Worm (Caenorhabditis elegans) whole organism, L4 larva: ENCODE measurements around the gene F42G4.5.
A peak's percentile ranks its signal among the peaks of the same experiment; 100 is the strongest.

Source experiments
- F10B5.3 ChIP-seq: sonication (generic microtip); optimal IDR thresholded peaks from 2 replicates; lab custom pipeline; 2016; ENCODE audit warnings: mild to moderate bottlenecking, missing genetic modification characterization, missing compliant biosample characterization
- F26F4.8 ChIP-seq: fragments of 200-800 bp; sonication (Bioruptor generic); conservative IDR thresholded peaks from 2 replicates; pipeline ENCODE4 v1.3.6; 2022; ENCODE audit warnings: missing genetic modification characterization, missing compliant biosample characterization
- R02D3.7 ChIP-seq: fragments of 150-350 bp; sonication (generic microtip); optimal IDR thresholded peaks from 3 replicates; lab custom pipeline; 2014; ENCODE audit warnings: missing biosample characterization, missing genetic modification characterization
- T20F7.1 ChIP-seq: fragments of 200-800 bp; sonication (Bioruptor generic); optimal IDR thresholded peaks from 2 replicates; lab custom pipeline; 2018; ENCODE audit warnings: mild to moderate bottlenecking, missing genetic modification characterization, missing compliant biosample characterization
- Y105C5A.15 ChIP-seq: fragments of 200-800 bp; sonication (Bioruptor generic); IDR thresholded peaks from 2 replicates; pipeline ENCODE4 v1.3.6; 2022; ENCODE audit warnings: missing genetic modification characterization, missing compliant biosample characterization
- Y48G9A.11 ChIP-seq: fragments of 200-800 bp; sonication (Bioruptor generic); IDR thresholded peaks from 2 replicates; pipeline ENCODE4 v1.3.6; 2022; ENCODE audit warnings: missing genetic modification reagents, missing genetic modification characterization, missing compliant biosample characterization
- Y5F2A.4 ChIP-seq: fragments of 200-800 bp; sonication (Bioruptor generic); optimal IDR thresholded peaks from 2 replicates; lab custom pipeline; 2018; ENCODE audit warnings: mild to moderate bottlenecking, missing genetic modification characterization, missing compliant biosample characterization
- Y75B8A.6 ChIP-seq: fragments of 200-800 bp; sonication (Bioruptor generic); IDR thresholded peaks from 2 replicates; pipeline ENCODE4 v1.3.6; 2022; ENCODE audit warnings: missing genetic modification reagents, missing genetic modification characterization, missing compliant biosample characterization
- ZK337.2 ChIP-seq: fragments of 200-800 bp; sonication (Bioruptor generic); IDR thresholded peaks from 2 replicates; pipeline ENCODE4 v1.3.6; 2022; ENCODE audit warnings: missing genetic modification reagents, missing genetic modification characterization, missing compliant biosample characterization
- aly-2 ChIP-seq: sonication (generic microtip); optimal IDR thresholded peaks from 2 replicates; lab custom pipeline; 2018; ENCODE audit warnings: missing biosample characterization, missing genetic modification characterization
- attf-4 ChIP-seq: sonication (generic microtip); optimal IDR thresholded peaks from 3 replicates; lab custom pipeline; 2017; ENCODE audit warnings: missing biosample characterization, missing genetic modification characterization
- ceh-28 ChIP-seq: fragments of 150-350 bp; optimal IDR thresholded peaks from 2 replicates; lab custom pipeline; 2014; ENCODE audit warnings: missing biosample characterization, missing genetic modification reagents, missing genetic modification characterization
- ceh-44 ChIP-seq: fragments of 200-800 bp; sonication (Bioruptor generic); IDR thresholded peaks from 2 replicates; pipeline ENCODE4 v1.3.6; 2022; ENCODE audit warnings: missing genetic modification reagents, missing genetic modification characterization, missing compliant biosample characterization
- ceh-62 ChIP-seq: sonication (generic microtip); optimal IDR thresholded peaks from 2 replicates; lab custom pipeline; 2017; ENCODE audit warnings: missing biosample characterization, missing genetic modification characterization
- ceh-82 ChIP-seq: sonication (generic microtip); optimal IDR thresholded peaks from 2 replicates; lab custom pipeline; 2017; ENCODE audit warnings: missing biosample characterization, missing genetic modification characterization
- ces-1 ChIP-seq: fragments of 150-350 bp; sonication (generic microtip); optimal IDR thresholded peaks from 4 replicates; lab custom pipeline; 2014; ENCODE audit warnings: missing biosample characterization, missing genetic modification reagents, missing genetic modification characterization
- daf-16 ChIP-seq, 3 experiments: sonication (generic microtip); optimal IDR thresholded peaks; 2 replicates each; lab custom pipeline; 2016 to 2017; ENCODE audit warnings: missing genetic modification characterization in 3 of 3, missing genetic modification reagents in 3 of 3, mild to moderate bottlenecking in 2 of 3, missing compliant biosample characterization in 2 of 3, missing biosample characterization in 1 of 3, moderate library complexity in 1 of 3
- daf-19 ChIP-seq: fragments of 200-800 bp; sonication (Bioruptor generic); conservative IDR thresholded peaks from 2 replicates; pipeline ENCODE4 v1.3.6; 2022; ENCODE audit warnings: missing genetic modification characterization, missing compliant biosample characterization
- dmd-6 ChIP-seq: fragments of 200-800 bp; sonication (Bioruptor generic); IDR thresholded peaks from 2 replicates; pipeline ENCODE4 v1.3.6; 2022; ENCODE audit warnings: missing genetic modification reagents, missing genetic modification characterization, missing compliant biosample characterization
- egl-27 ChIP-seq: sonication (generic microtip); optimal IDR thresholded peaks from 3 replicates; lab custom pipeline; 2017; ENCODE audit warnings: missing biosample characterization, missing genetic modification reagents, missing genetic modification characterization
- fkh-10 ChIP-seq: fragments of 150-350 bp; optimal IDR thresholded peaks from 2 replicates; lab custom pipeline; 2014; ENCODE audit warnings: missing biosample characterization, missing genetic modification reagents, missing genetic modification characterization
- gei-8 ChIP-seq: fragments of 200-800 bp; sonication (Bioruptor generic); optimal IDR thresholded peaks from 2 replicates; lab custom pipeline; 2018; ENCODE audit warnings: mild to moderate bottlenecking, missing genetic modification characterization, missing compliant biosample characterization
- hif-1 ChIP-seq, 2 experiments: sonication (generic microtip); optimal IDR thresholded peaks; 2 replicates each; lab custom pipeline; 2016 to 2017; ENCODE audit warnings: missing compliant biosample characterization in 2 of 2, missing genetic modification characterization in 2 of 2, missing genetic modification reagents in 2 of 2, missing genotype in 2 of 2, mild to moderate bottlenecking in 1 of 2
- hlh-30 ChIP-seq: sonication (generic microtip); optimal IDR thresholded peaks from 2 replicates; lab custom pipeline; 2017; ENCODE audit warnings: antibody characterized with exemption, mild to moderate bottlenecking, missing genetic modification characterization, missing compliant biosample characterization; ENCODE audit not compliant: insufficient read depth
- jun-1 ChIP-seq: fragments of 150-350 bp; optimal IDR thresholded peaks from 2 replicates; lab custom pipeline; 2014; ENCODE audit warnings: missing biosample characterization, missing genetic modification reagents, missing genetic modification characterization
- lin-13 ChIP-seq: fragments of 150-350 bp; optimal IDR thresholded peaks from 2 replicates; lab custom pipeline; 2014; ENCODE audit warnings: missing biosample characterization, missing genetic modification reagents, missing genetic modification characterization
- lin-15B ChIP-seq: fragments of 150-350 bp; sonication (generic microtip); optimal IDR thresholded peaks from 3 replicates; lab custom pipeline; 2014; ENCODE audit warnings: missing biosample characterization, missing genetic modification characterization
- lin-29 ChIP-seq: fragments of 200-800 bp; sonication (Bioruptor generic); IDR thresholded peaks from 2 replicates; pipeline ENCODE4 v1.3.6; 2022; ENCODE audit warnings: missing genetic modification reagents, missing genetic modification characterization, missing compliant biosample characterization
- lin-38 ChIP-seq: fragments of 200-800 bp; sonication (Bioruptor generic); IDR thresholded peaks from 2 replicates; pipeline ENCODE4 v1.3.6; 2022; ENCODE audit warnings: missing genetic modification reagents, missing genetic modification characterization, missing compliant biosample characterization
- lin-39 ChIP-seq: fragments of 150-350 bp; optimal IDR thresholded peaks from 2 replicates; lab custom pipeline; 2014; ENCODE audit warnings: missing biosample characterization, missing genetic modification reagents, missing genetic modification characterization
- lir-3 ChIP-seq: sonication (generic microtip); optimal IDR thresholded peaks from 2 replicates; lab custom pipeline; 2016; ENCODE audit warnings: mild to moderate bottlenecking, missing genetic modification characterization, missing compliant biosample characterization
- mdl-1 ChIP-seq, 2 experiments: fragments of 150-350 bp in 1 of 2; sonication (generic microtip) in 1 of 2; optimal IDR thresholded peaks; 2 replicates each; lab custom pipeline; 2014 to 2017; ENCODE audit warnings: missing biosample characterization in 2 of 2, missing genetic modification characterization in 2 of 2
- mes-2 ChIP-seq: sonication (generic microtip); optimal IDR thresholded peaks from 2 replicates; lab custom pipeline; 2016; ENCODE audit warnings: missing genotype, mild to moderate bottlenecking, missing genetic modification characterization, missing compliant biosample characterization; ENCODE audit not compliant: poor library complexity, severe bottlenecking
- nhr-10 ChIP-seq: fragments of 150-350 bp; optimal IDR thresholded peaks from 2 replicates; lab custom pipeline; 2014; ENCODE audit warnings: missing biosample characterization, missing genetic modification characterization
- nhr-102 ChIP-seq: sonication (generic microtip); optimal IDR thresholded peaks from 2 replicates; lab custom pipeline; 2016; ENCODE audit warnings: mild to moderate bottlenecking, missing genetic modification characterization, moderate library complexity, missing compliant biosample characterization
- nhr-11 ChIP-seq: fragments of 150-350 bp; optimal IDR thresholded peaks from 2 replicates; lab custom pipeline; 2014; ENCODE audit warnings: missing biosample characterization, missing genetic modification characterization
- nhr-41 ChIP-seq: fragments of 200-800 bp; sonication (Bioruptor generic); IDR thresholded peaks from 2 replicates; pipeline ENCODE4 v1.3.6; 2022; ENCODE audit warnings: missing genetic modification reagents, missing genetic modification characterization, missing compliant biosample characterization
- nhr-48 ChIP-seq: sonication (generic microtip); optimal IDR thresholded peaks from 2 replicates; lab custom pipeline; 2016; ENCODE audit warnings: mild to moderate bottlenecking, missing genetic modification characterization, missing compliant biosample characterization
- pha-4 ChIP-seq, 2 experiments: fragments of 150-350 bp in 1 of 2; fragments of 200-800 bp in 1 of 2; sonication (Bioruptor generic) in 1 of 2; IDR thresholded peaks in 1 of 2; optimal IDR thresholded peaks in 1 of 2; 2 replicates each; pipeline versions ENCODE4 v1.3.6 to Lab custom; 2014 to 2022; ENCODE audit warnings: missing genetic modification characterization in 2 of 2, missing genetic modification reagents in 2 of 2, missing biosample characterization in 1 of 2, missing compliant biosample characterization in 1 of 2
- php-3 ChIP-seq: fragments of 200-800 bp; sonication (Bioruptor generic); IDR thresholded peaks from 2 replicates; pipeline ENCODE4 v1.3.6; 2022; ENCODE audit warnings: missing genetic modification reagents, missing genetic modification characterization, missing compliant biosample characterization
- rbr-2 ChIP-seq: sonication (generic microtip); optimal IDR thresholded peaks from 2 replicates; lab custom pipeline; 2016; ENCODE audit warnings: missing genotype, missing genetic modification characterization, missing compliant biosample characterization
- skn-1 ChIP-seq: fragments of 150-350 bp; optimal IDR thresholded peaks from 2 replicates; lab custom pipeline; 2014; ENCODE audit warnings: missing biosample characterization, missing genetic modification characterization
- spr-3 ChIP-seq: fragments of 200-800 bp; sonication (Bioruptor generic); optimal IDR thresholded peaks from 2 replicates; lab custom pipeline; 2018; ENCODE audit warnings: mild to moderate bottlenecking, missing genetic modification characterization, missing compliant biosample characterization
- tag-97 ChIP-seq: fragments of 200-800 bp; sonication (Bioruptor generic); IDR thresholded peaks from 2 replicates; pipeline ENCODE4 v1.3.6; 2022; ENCODE audit warnings: missing genetic modification characterization, missing compliant biosample characterization
- tra-1 ChIP-seq: fragments of 200-800 bp; sonication (Bioruptor generic); IDR thresholded peaks from 2 replicates; pipeline ENCODE4 v1.3.6; 2022; ENCODE audit warnings: missing genetic modification reagents, missing genetic modification characterization, missing compliant biosample characterization
- unc-62 ChIP-seq, 3 experiments: fragments of 150-350 bp in 1 of 3; sonication (generic microtip); optimal IDR thresholded peaks in 2 of 3; peaks in 1 of 3; 1 replicate in 1 of 3; 2 replicates in 2 of 3; lab custom pipeline; 2014 to 2017; ENCODE audit warnings: missing biosample characterization in 3 of 3, missing genetic modification characterization in 3 of 3, missing genetic modification reagents in 3 of 3, missing genotype in 1 of 3
- zag-1 ChIP-seq: fragments of 150-350 bp; optimal IDR thresholded peaks from 2 replicates; lab custom pipeline; 2014; ENCODE audit warnings: missing biosample characterization, missing genetic modification characterization
- zfp-3 ChIP-seq: fragments of 200-800 bp; sonication (Bioruptor generic); conservative IDR thresholded peaks from 2 replicates; pipeline ENCODE4 v1.3.6; 2022; ENCODE audit warnings: missing genetic modification reagents, missing genetic modification characterization, missing compliant biosample characterization
- zip-2 ChIP-seq: fragments of 150-350 bp; optimal IDR thresholded peaks from 2 replicates; lab custom pipeline; 2014; ENCODE audit warnings: missing biosample characterization, missing genetic modification characterization
- ztf-7 ChIP-seq: fragments of 150-350 bp; optimal IDR thresholded peaks from 2 replicates; lab custom pipeline; 2014; ENCODE audit warnings: missing biosample characterization, missing genetic modification characterization

Gene F42G4.5

DNA sequence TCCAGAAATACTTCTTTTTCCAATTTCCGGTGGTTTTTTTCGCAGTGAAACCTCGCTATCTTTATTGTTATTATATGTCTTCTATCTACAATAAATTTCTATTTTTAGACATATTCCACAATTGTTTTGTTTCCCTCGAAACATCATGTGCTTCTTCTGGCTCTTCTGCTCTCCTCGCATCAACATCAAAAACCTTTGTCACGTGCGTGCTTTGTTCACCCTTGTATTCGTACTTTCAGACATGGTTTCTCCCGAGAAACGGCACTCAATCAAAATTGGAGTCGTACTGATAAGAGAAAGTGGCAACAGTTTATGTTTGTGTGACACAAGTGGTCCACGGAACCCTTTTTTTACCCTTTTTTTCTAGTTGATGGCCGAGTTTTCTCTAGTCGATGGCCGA, 4.5 kb downstream of the F42G4.5 start (continued):
- no peak for TF ChIP-seq lin-15B (tag; lab: Kevin White, UChicago)
- TF ChIP-seq gei-8, result no peak
- TF ChIP-seq ztf-7 (tag; lab: Kevin White, UChicago), result no peak
- no peak for TF ChIP-seq ces-1
- no peak for TF ChIP-seq fkh-10 (GFP tag; lab: Kevin White, UChicago)
- peak in 1 of 2 experiments; percentile 92 for TF ChIP-seq unc-62 (GFP tag; optimal IDR thresholded peaks at IDR 0.05 in 1 of 2; lab: Kevin White, UChicago)
- TF ChIP-seq unc-62 (tag; optimal IDR thresholded peaks at IDR 0.05; lab: Kevin White, UChicago), result no peak
- no peak for TF ChIP-seq jun-1 (tag; lab: Kevin White, UChicago)
- TF ChIP-seq Y5F2A.4 (GFP tag; lab: Kevin White, UChicago), result no peak
- no peak for TF ChIP-seq aly-2 (tag; lab: Kevin White, UChicago)
- peak; percentile 11; the same call in 1 of the 2 replicates for TF ChIP-seq lin-38 (GFP tag; lab: Robert Waterston, UW)
- TF ChIP-seq lin-29 (GFP tag; lab: Robert Waterston, UW), result no peak
- TF ChIP-seq R02D3.7 (tag; lab: Kevin White, UChicago), result no peak
- TF ChIP-seq ceh-44 (GFP tag; lab: Robert Waterston, UW), result no peak
- peak; percentile 8 for TF ChIP-seq mes-2 (tag; lab: Kevin White, UChicago)
- no peak for TF ChIP-seq nhr-41 (GFP tag; lab: Robert Waterston, UW)
- no peak for TF ChIP-seq Y75B8A.6 (GFP tag; lab: Robert Waterston, UW)
- peak; percentile 11 for TF ChIP-seq nhr-10 (tag; lab: Kevin White, UChicago)
- peak in 1 of 2 experiments; percentile 84 for TF ChIP-seq daf-16 (GFP tag; optimal IDR thresholded peaks at IDR 0.05; lab: Kevin White, UChicago)
- peak; percentile 99 for TF ChIP-seq daf-16 (tag; optimal IDR thresholded peaks at IDR 0.05; lab: Kevin White, UChicago)
- TF ChIP-seq lin-13 (GFP tag; lab: Kevin White, UChicago), result peak; percentile 9
- no peak for TF ChIP-seq attf-4 (tag; lab: Kevin White, UChicago)
- TF ChIP-seq zip-2 (tag; lab: Kevin White, UChicago), result no peak
- no peak for TF ChIP-seq F26F4.8 (GFP tag; lab: Robert Waterston, UW)
- TF ChIP-seq ceh-82, result no peak
- TF ChIP-seq daf-19, result no peak
- peak; percentile 70 for TF ChIP-seq hlh-30 (tag; lab: Kevin White, UChicago)
- TF ChIP-seq zfp-3 (GFP tag; lab: Robert Waterston, UW), result 0 out of 2 replicates have a peak, but pooled peaks have one; percentile 39
- no peak for TF ChIP-seq Y48G9A.11 (GFP tag; lab: Robert Waterston, UW)
- TF ChIP-seq T20F7.1 (GFP tag; lab: Kevin White, UChicago), result no peak
- no peak for TF ChIP-seq ceh-62 (tag; lab: Kevin White, UChicago)
- peak; percentile 97 for TF ChIP-seq php-3 (GFP tag; lab: Robert Waterston, UW)
- no peak for TF ChIP-seq lin-39
- TF ChIP-seq nhr-102, result peak; percentile 80
- TF ChIP-seq skn-1 (tag; lab: Kevin White, UChicago), result no peak
- no peak for TF ChIP-seq zag-1 (tag; lab: Kevin White, UChicago)
- TF ChIP-seq spr-3 (GFP tag; lab: Kevin White, UChicago), result no peak
- no peak for TF ChIP-seq lir-3 (tag; lab: Kevin White, UChicago)
- no peak for TF ChIP-seq Y105C5A.15 (GFP tag; lab: Robert Waterston, UW)
- TF ChIP-seq dmd-6 (GFP tag; lab: Robert Waterston, UW), result peak; percentile 93
- TF ChIP-seq mdl-1 (tag; optimal IDR thresholded peaks at IDR 0.05; lab: Kevin White, UChicago), result peak in 1 of 2 experiments; percentile 67
- TF ChIP-seq pha-4 (GFP tag; IDR thresholded peaks at IDR 0.05; lab: Robert Waterston, UW), result 0 out of 2 replicates have a peak, but pooled peaks have one; percentile 15
- no peak for TF ChIP-seq pha-4 (tag; optimal IDR thresholded peaks at IDR 0.05; lab: Kevin White, UChicago)
- peak in 1 of 2 experiments; percentile 27 for TF ChIP-seq hif-1 (tag; optimal IDR thresholded peaks at IDR 0.05; lab: Kevin White, UChicago)
- no peak for TF ChIP-seq rbr-2 (tag; lab: Kevin White, UChicago)
- TF ChIP-seq tag-97 (GFP tag; lab: Robert Waterston, UW), result no peak
- no peak for TF ChIP-seq F10B5.3 (tag; lab: Kevin White, UChicago)
- no peak for TF ChIP-seq egl-27 (tag; lab: Kevin White, UChicago)
- no peak for TF ChIP-seq ZK337.2 (GFP tag; lab: Robert Waterston, UW)
- TF ChIP-seq nhr-48 (tag; lab: Kevin White, UChicago), result peak; percentile 87
- TF ChIP-seq ceh-28, result no peak
- peak; percentile 78 for TF ChIP-seq tra-1 (GFP tag; lab: Robert Waterston, UW)
- no peak for TF ChIP-seq nhr-11
